Worm (Caenorhabditis elegans): Measurements from ENCODE around the gene C18H7.1.

Gene C18H7.1

DNA sequence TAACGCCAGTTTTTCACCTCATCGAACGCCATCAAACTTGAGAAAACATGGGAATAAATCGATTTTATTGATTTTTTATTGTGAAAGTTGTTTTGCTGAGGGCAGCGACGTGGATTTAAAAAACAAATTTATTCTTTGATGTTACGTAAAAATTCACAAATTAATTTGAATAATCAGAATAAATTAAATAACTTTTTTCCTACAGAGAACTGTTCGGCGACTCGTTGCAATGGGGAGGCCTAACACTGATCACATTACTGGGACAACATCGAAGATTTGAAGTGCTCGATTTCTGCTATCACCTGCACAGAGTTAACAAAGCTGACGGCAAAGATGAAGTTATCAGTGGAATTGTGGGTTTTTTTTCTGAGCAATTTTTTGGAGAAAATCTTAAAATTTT is 33.2 kb upstream of the C18H7.1 start, which contains the start of gene F56A11.6:
F56A11.6 (minus strand) TSS at position 101 of the 400 bp plus-strand sequence.
- no peak for TF ChIP-seq F39B2.1 (GFP tag; IDR thresholded peaks at IDR 0.05)
- no peak for TF ChIP-seq tbp1 (GFP tag; optimal IDR thresholded peaks at IDR 0.05)

DNA sequence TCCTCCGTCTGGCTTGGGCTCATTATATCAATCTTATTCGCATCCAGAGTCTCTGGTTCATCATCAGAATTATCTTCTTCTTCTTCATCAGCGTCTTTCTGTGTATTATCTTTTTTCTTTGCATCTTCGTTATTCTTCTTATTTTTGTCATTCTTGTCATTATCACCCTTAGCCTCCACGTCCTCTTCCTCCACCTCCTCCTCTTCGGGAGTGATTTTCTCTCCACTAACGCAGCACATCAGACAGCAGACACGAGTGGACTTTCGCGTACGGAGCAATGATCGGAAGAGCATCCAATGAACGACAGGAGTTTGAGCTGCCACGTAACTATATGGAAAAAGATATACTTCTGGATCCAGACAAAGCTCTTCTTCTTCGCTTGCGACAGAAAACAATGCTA is 31.3 kb upstream of the C18H7.1 start:
- TF ChIP-seq hlh-12 (tag; optimal IDR thresholded peaks at IDR 0.05) (no peak), lsl-1 (GFP tag; optimal IDR thresholded peaks at IDR 0.05) (no peak), attf-5 (GFP tag; optimal IDR thresholded peaks at IDR 0.05) (no peak), F55B11.4 (tag; optimal IDR thresholded peaks at IDR 0.05; ENCODE audit: borderline replicate concordance, insufficient read depth) (no peak), madf-10 (tag; optimal IDR thresholded peaks at IDR 0.05) (no peak), rcor-1 (GFP tag; IDR thresholded peaks at IDR 0.05) (no peak), Y53F4B.3 (GFP tag; IDR thresholded peaks at IDR 0.05) (no peak), nhr-90 (tag; optimal IDR thresholded peaks at IDR 0.05) (no peak), nhr-120 (GFP tag; IDR thresholded peaks at IDR 0.05) (no peak), Y67H2A.10 (GFP tag; conservative IDR thresholded peaks at IDR 0.05) (no peak), aptf-2 (GFP tag; conservative IDR thresholded peaks at IDR 0.05) (no peak), F10E7.11 (tag; optimal IDR thresholded peaks at IDR 0.05) (no peak), rec-8 (tag; optimal IDR thresholded peaks at IDR 0.05) (no peak), sea-2 (GFP tag; IDR thresholded peaks at IDR 0.05) (no peak), F33H1.4 (GFP tag; IDR thresholded peaks at IDR 0.05) (no peak), unc-62 (GFP tag; optimal IDR thresholded peaks at IDR 0.05) (no peak), K12H6.12 (tag; optimal IDR thresholded peaks at IDR 0.05) (no peak)

DNA sequence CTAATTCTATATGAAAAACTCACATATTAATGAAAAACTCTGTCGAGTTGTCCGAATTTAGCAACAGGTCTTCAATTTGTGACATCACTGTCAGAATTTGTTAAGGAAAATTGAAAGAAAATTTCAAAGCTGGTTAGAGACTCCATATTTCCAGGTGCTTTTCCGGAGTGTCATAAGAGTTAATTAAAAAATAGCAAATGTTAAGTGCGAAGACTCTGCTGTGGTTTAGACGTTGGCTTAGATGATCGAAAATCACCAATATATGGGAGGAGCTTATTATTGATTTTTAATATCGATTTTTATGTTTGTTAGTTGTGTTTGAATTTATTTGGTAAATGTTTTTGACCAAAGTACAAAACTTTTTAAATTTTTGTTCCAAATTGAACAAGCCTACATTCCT is 27.6 kb upstream of the C18H7.1 start, which contains the start of gene C18H7.12:
C18H7.12 (minus strand) TSS at position 101 of the 400 bp plus-strand sequence.
- TF ChIP-seq nhr-80 (tag; optimal IDR thresholded peaks at IDR 0.05) (no peak), xnd-1 (tag; optimal IDR thresholded peaks at IDR 0.05) (no peak), let-526 (GFP tag; IDR thresholded peaks at IDR 0.05) (no peak), C17E4.6 (GFP tag; IDR thresholded peaks at IDR 0.05) (no peak), mel-28 (tag; optimal IDR thresholded peaks at IDR 0.05; ENCODE audit: borderline replicate concordance) (no peak), tbx-9 (tag; optimal IDR thresholded peaks at IDR 0.05; ENCODE audit: borderline replicate concordance) (no peak), zfh-2 (GFP tag; conservative IDR thresholded peaks at IDR 0.05) (no peak), F57A8.1 (GFP tag; optimal IDR thresholded peaks at IDR 0.05) (no peak), mes-4 (tag; optimal IDR thresholded peaks at IDR 0.05) (no peak), akir-1 (GFP tag; optimal IDR thresholded peaks at IDR 0.05) (no peak), F52B5.7 (tag; optimal IDR thresholded peaks at IDR 0.05) (no peak), fkh-3 (tag; optimal IDR thresholded peaks at IDR 0.05) (no peak), hrde-1 (tag; optimal IDR thresholded peaks at IDR 0.05; ENCODE audit: borderline replicate concordance) (no peak), F55B11.4 (tag; optimal IDR thresholded peaks at IDR 0.05; ENCODE audit: borderline replicate concordance, insufficient read depth) (no peak), madf-10 (tag; optimal IDR thresholded peaks at IDR 0.05) (no peak), cebp-2 (GFP tag; IDR thresholded peaks at IDR 0.05) (no peak)

DNA sequence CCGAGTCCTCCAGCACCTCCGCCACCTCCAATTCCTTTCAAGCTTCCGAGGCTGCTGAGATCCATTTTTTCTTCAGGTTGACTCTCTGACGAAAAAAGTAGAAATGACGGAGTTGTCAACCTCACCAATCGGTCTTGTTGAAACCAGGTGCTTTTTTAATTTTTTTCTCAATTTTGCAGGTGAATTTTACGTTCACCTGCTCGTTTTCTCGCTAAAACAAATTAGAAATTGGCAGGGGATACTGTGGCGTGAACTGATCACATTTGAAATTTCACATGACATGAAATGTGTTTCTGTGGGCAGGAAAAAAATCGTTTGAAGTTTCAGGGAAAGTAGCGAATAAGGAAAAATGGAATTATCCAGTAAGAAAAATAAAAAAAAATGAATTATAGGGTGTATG is 23.0 kb upstream of the C18H7.1 start, which contains the start of gene C18H7.6:
C18H7.6 (minus strand) TSS at position 104 of the 400 bp plus-strand sequence.
- TF ChIP-seq Y67H2A.10 (GFP tag; conservative IDR thresholded peaks at IDR 0.05): no peak
- no peak for TF ChIP-seq atf-7 (tag; optimal IDR thresholded peaks at IDR 0.05)
- TF ChIP-seq rec-8 (tag; optimal IDR thresholded peaks at IDR 0.05): no peak
- no peak for TF ChIP-seq F52B5.7 (tag; optimal IDR thresholded peaks at IDR 0.05)
- TF ChIP-seq ceh-58 (GFP tag; IDR thresholded peaks at IDR 0.05): no peak
- no peak for TF ChIP-seq pha-4 (tag; optimal IDR thresholded peaks at IDR 0.05)
- TF ChIP-seq bed-2 (GFP tag; IDR thresholded peaks at IDR 0.05): no peak
- no peak for TF ChIP-seq mcd-1 (GFP tag; IDR thresholded peaks at IDR 0.05)
- TF ChIP-seq nfyb-1 (GFP tag; IDR thresholded peaks at IDR 0.05): no peak

All from whole organism, young adult.